Fruit fly (Drosophila melanogaster) whole organism, embryonic: ENCODE data around the gene CG4658.

ENCODE experiments used
- CG2116 ChIP-seq: fragments of 200-800 bp; sonication (Bioruptor generic); optimal IDR thresholded peaks from 3 replicates; lab custom pipeline; 2018; ENCODE audit warnings: missing biosample characterization, mild to moderate bottlenecking, missing genetic modification characterization
- CG7556 ChIP-seq: fragments of 200-800 bp; sonication (Bioruptor generic); optimal IDR thresholded peaks from 2 replicates; lab custom pipeline; 2017; ENCODE audit warnings: missing biosample characterization, mild to moderate bottlenecking, missing genetic modification characterization
- corto ChIP-seq: fragments of 200-800 bp; sonication (Bioruptor generic); optimal IDR thresholded peaks from 2 replicates; lab custom pipeline; 2016; ENCODE audit warnings: missing biosample characterization, mild to moderate bottlenecking, missing genetic modification characterization, moderate library complexity
- lola ChIP-seq, 3 experiments: fragments of >200 bp in 2 of 3; fragments of 200-800 bp in 1 of 3; sonication (Bioruptor generic) in 1 of 3; optimal IDR thresholded peaks; 2 replicates each; lab custom pipeline; 2017 to 2019; ENCODE audit warnings: missing biosample characterization in 3 of 3, missing genetic modification characterization in 3 of 3, mild to moderate bottlenecking in 1 of 3, moderate library complexity in 1 of 3
- sob ChIP-seq: fragments of 200-800 bp; sonication (Bioruptor generic); IDR thresholded peaks from 2 replicates; pipeline ENCODE4 v1.3.6; 2022; ENCODE audit warnings: missing biosample characterization, missing genetic modification characterization

DNA sequence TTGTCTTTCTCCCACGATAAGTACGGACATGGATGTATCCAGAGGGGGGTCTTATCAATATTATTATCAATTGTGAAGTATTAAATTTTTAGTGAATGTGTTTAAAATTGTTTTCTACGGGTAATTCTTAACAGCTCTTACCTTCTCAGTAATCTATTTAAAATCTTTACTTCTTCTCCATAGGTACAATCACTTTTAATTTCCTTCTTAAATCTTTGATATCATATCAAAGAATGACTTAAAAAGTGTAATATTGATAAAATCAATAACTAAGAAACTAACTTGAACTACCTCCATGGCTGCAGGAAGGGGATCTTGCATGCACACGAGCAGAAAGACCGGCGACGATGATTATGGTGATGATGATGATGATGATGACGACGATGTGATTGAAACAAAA is 25.6 kb downstream of the CG4658 start:
- no peak for TF ChIP-seq CG7556 (GFP tag; lab: Kevin White, UChicago)
- TF ChIP-seq lola (GFP tag; optimal IDR thresholded peaks at IDR 0.05; lab: Kevin White, UChicago) = no peak
- no peak for TF ChIP-seq corto (GFP tag; lab: Kevin White, UChicago)
- TF ChIP-seq sob (GFP tag; lab: Robert Waterston, UW) = no peak
- no peak for TF ChIP-seq CG2116
